Fruit fly (Drosophila melanogaster) whole organism, embryonic: ENCODE measurements around the gene CG12974.

Experiments used
- Antp ChIP-seq: fragments of 200-800 bp; sonication (Bioruptor generic); optimal IDR thresholded peaks from 3 replicates; lab custom pipeline; 2016; ENCODE audit warnings: missing biosample characterization, missing genetic modification characterization
- CG11560 ChIP-seq: fragments of 200-800 bp; sonication (Bioruptor generic); IDR thresholded peaks from 3 replicates; pipeline ENCODE4 v1.3.6; 2022; ENCODE audit warnings: missing biosample characterization, missing genetic modification characterization
- CG11723 ChIP-seq: fragments of 200-800 bp; sonication (Bioruptor generic); optimal IDR thresholded peaks from 2 replicates; lab custom pipeline; 2017; ENCODE audit warnings: missing biosample characterization, mild to moderate bottlenecking, missing genetic modification characterization
- CG12104 ChIP-seq: fragments of 200-800 bp; sonication (Bioruptor generic); optimal IDR thresholded peaks from 3 replicates; lab custom pipeline; 2016; ENCODE audit warnings: missing biosample characterization, missing genetic modification characterization
- CG12942 ChIP-seq: fragments of 200-800 bp; sonication (Bioruptor generic); optimal IDR thresholded peaks from 3 replicates; lab custom pipeline; 2016; ENCODE audit warnings: missing biosample characterization, missing genetic modification characterization
- CG13296 ChIP-seq: fragments of 200-800 bp; sonication (Bioruptor generic); optimal IDR thresholded peaks from 3 replicates; lab custom pipeline; 2018; ENCODE audit warnings: missing biosample characterization, mild to moderate bottlenecking, missing genetic modification characterization
- CG15514 ChIP-seq: fragments of 200-800 bp; sonication (Bioruptor generic); optimal IDR thresholded peaks from 3 replicates; lab custom pipeline; 2017; ENCODE audit warnings: missing biosample characterization, missing genetic modification characterization, mild to moderate bottlenecking, moderate library complexity, missing genetic modification reagents
- CG15601 ChIP-seq: fragments of 200-800 bp; sonication (Bioruptor generic); optimal IDR thresholded peaks from 3 replicates; lab custom pipeline; 2019; ENCODE audit warnings: missing biosample characterization, mild to moderate bottlenecking, missing genetic modification characterization, moderate library complexity
- CG15696 ChIP-seq: fragments of 200-800 bp; sonication (Bioruptor generic); optimal IDR thresholded peaks from 2 replicates; lab custom pipeline; 2019; ENCODE audit warnings: missing biosample characterization, mild to moderate bottlenecking, missing genetic modification characterization, moderate library complexity
- CG1602 ChIP-seq: fragments of 200-800 bp; sonication (Bioruptor generic); optimal IDR thresholded peaks from 3 replicates; lab custom pipeline; 2016; ENCODE audit warnings: missing biosample characterization, missing genetic modification characterization
- CG18599 ChIP-seq: fragments of 200-800 bp; sonication (Bioruptor generic); optimal IDR thresholded peaks from 3 replicates; lab custom pipeline; 2017; ENCODE audit warnings: missing biosample characterization, missing genetic modification characterization, mild to moderate bottlenecking, moderate library complexity, missing genetic modification reagents
- CG2120 ChIP-seq: fragments of 200-800 bp; sonication (Bioruptor generic); optimal IDR thresholded peaks from 3 replicates; lab custom pipeline; 2016; ENCODE audit warnings: missing biosample characterization, missing genetic modification characterization
- CG31388 ChIP-seq: fragments of 200-800 bp; sonication (Bioruptor generic); optimal IDR thresholded peaks from 2 replicates; lab custom pipeline; 2016; ENCODE audit warnings: missing biosample characterization, missing genetic modification characterization
- CG32772 ChIP-seq: fragments of 200-800 bp; sonication (Bioruptor generic); IDR thresholded peaks from 2 replicates; pipeline ENCODE4 v1.3.6; 2022; ENCODE audit warnings: missing biosample characterization, missing genetic modification characterization
- CG3726 ChIP-seq: fragments of 200-800 bp; sonication (Bioruptor generic); IDR thresholded peaks from 3 replicates; pipeline ENCODE4, ENCODE4 v1.3.6; 2022; ENCODE audit warnings: missing biosample characterization, missing genetic modification characterization
- CG3847 ChIP-seq: fragments of 200-800 bp; sonication (Bioruptor generic); IDR thresholded peaks from 2 replicates; pipeline ENCODE4 v1.3.6; 2022; ENCODE audit warnings: missing biosample characterization, missing genetic modification characterization
- CG4328 ChIP-seq: fragments of 200-800 bp; sonication (Bioruptor generic); optimal IDR thresholded peaks from 3 replicates; lab custom pipeline; 2017; ENCODE audit warnings: missing biosample characterization, missing genetic modification reagents, missing genetic modification characterization
- CG4820 ChIP-seq: fragments of 200-800 bp; sonication (Bioruptor generic); optimal IDR thresholded peaks from 3 replicates; lab custom pipeline; 2016; ENCODE audit warnings: missing biosample characterization, missing genetic modification characterization
- CG6813 ChIP-seq: fragments of 200-800 bp; sonication (Bioruptor generic); optimal IDR thresholded peaks from 2 replicates; lab custom pipeline; 2017; ENCODE audit warnings: missing biosample characterization, missing genetic modification characterization, mild to moderate bottlenecking, moderate library complexity, missing genetic modification reagents
- CG7839 ChIP-seq: fragments of 200-800 bp; sonication (Bioruptor generic); optimal IDR thresholded peaks from 3 replicates; lab custom pipeline; 2018; ENCODE audit warnings: missing biosample characterization, mild to moderate bottlenecking, missing genetic modification characterization, moderate library complexity
- D ChIP-seq, 2 experiments: fragments of 200-800 bp in 1 of 2; fragments of >200 bp in 1 of 2; sonication (Bioruptor generic) in 1 of 2; optimal IDR thresholded peaks; 2 replicates in 1 of 2; 3 replicates in 1 of 2; lab custom pipeline; 2017; ENCODE audit warnings: mild to moderate bottlenecking in 1 of 2, missing biosample characterization in 1 of 2, missing genetic modification characterization in 1 of 2, missing genetic modification reagents in 1 of 2
- Eip74EF ChIP-seq, 2 experiments: fragments of 200-800 bp in 1 of 2; fragments of >200 bp in 1 of 2; sonication (Bioruptor generic) in 1 of 2; optimal IDR thresholded peaks; 2 replicates each; lab custom pipeline; 2017 to 2019; ENCODE audit warnings: missing biosample characterization in 2 of 2, missing genetic modification characterization in 2 of 2, mild to moderate bottlenecking in 1 of 2, moderate library complexity in 1 of 2
- Hr39 ChIP-seq: fragments of >200 bp; optimal IDR thresholded peaks from 2 replicates; lab custom pipeline; 2017
- MTF-1 ChIP-seq: fragments of 200-800 bp; sonication (Bioruptor generic); optimal IDR thresholded peaks from 2 replicates; lab custom pipeline; 2018; ENCODE audit warnings: missing biosample characterization, mild to moderate bottlenecking, missing genetic modification characterization, borderline replicate concordance
- Neu2 ChIP-seq: fragments of 200-800 bp; sonication (Bioruptor generic); optimal IDR thresholded peaks from 3 replicates; lab custom pipeline; 2016; ENCODE audit warnings: missing biosample characterization, missing genetic modification characterization, borderline replicate concordance
- Nf-YB ChIP-seq: fragments of 200-800 bp; sonication (Bioruptor generic); optimal IDR thresholded peaks from 3 replicates; lab custom pipeline; 2019; ENCODE audit warnings: missing biosample characterization, mild to moderate bottlenecking, missing genetic modification characterization, moderate library complexity
- Nf-YC ChIP-seq: fragments of 200-800 bp; optimal IDR thresholded peaks from 3 replicates; lab custom pipeline; 2019; ENCODE audit warnings: missing biosample characterization, mild to moderate bottlenecking, missing genetic modification characterization, moderate library complexity
- NfI ChIP-seq: fragments of 200-800 bp; sonication (Bioruptor generic); optimal IDR thresholded peaks from 3 replicates; lab custom pipeline; 2018; ENCODE audit warnings: missing biosample characterization, mild to moderate bottlenecking, missing genetic modification characterization, moderate library complexity
- TFAM ChIP-seq: fragments of 200-800 bp; sonication (Bioruptor generic); optimal IDR thresholded peaks from 2 replicates; lab custom pipeline; 2017; ENCODE audit warnings: missing biosample characterization, missing genetic modification characterization, inconsistent platforms
- Trl ChIP-seq, 3 experiments: fragments of >200 bp in 2 of 3; fragments of 200-800 bp in 1 of 3; sonication (Bioruptor generic) in 1 of 3; optimal IDR thresholded peaks; 2 replicates in 1 of 3; 3 replicates in 2 of 3; lab custom pipeline; 2016 to 2017; ENCODE audit warnings: missing biosample characterization in 1 of 3, missing genetic modification characterization in 1 of 3
- ab ChIP-seq: fragments of 200-800 bp; sonication (Bioruptor generic); optimal IDR thresholded peaks from 2 replicates; lab custom pipeline; 2016; ENCODE audit warnings: missing biosample characterization, missing genetic modification characterization
- ato ChIP-seq: fragments of 200-800 bp; sonication (Bioruptor generic); IDR thresholded peaks from 2 replicates; pipeline ENCODE4 v1.3.6; 2022; ENCODE audit warnings: missing biosample characterization, missing genetic modification characterization; ENCODE audit not compliant: partially characterized antibody
- ci ChIP-seq: fragments of 200-800 bp; sonication (Bioruptor generic); IDR thresholded peaks from 3 replicates; pipeline ENCODE4 v1.3.6; 2022; ENCODE audit warnings: missing biosample characterization, missing genetic modification characterization
- cwo ChIP-seq: fragments of 200-800 bp; sonication (Bioruptor generic); optimal IDR thresholded peaks from 3 replicates; lab custom pipeline; 2017; ENCODE audit warnings: missing biosample characterization, missing genetic modification characterization, mild to moderate bottlenecking, moderate library complexity, missing genetic modification reagents
- dm ChIP-seq: fragments of 200-800 bp; sonication (Bioruptor generic); optimal IDR thresholded peaks from 3 replicates; lab custom pipeline; 2016; ENCODE audit warnings: missing biosample characterization, missing genetic modification characterization
- hth ChIP-seq: fragments of >200 bp; optimal IDR thresholded peaks from 2 replicates; lab custom pipeline; 2017; ENCODE audit warnings: inconsistent platforms
- ind ChIP-seq: fragments of 200-800 bp; sonication (Bioruptor generic); optimal IDR thresholded peaks from 3 replicates; lab custom pipeline; 2016; ENCODE audit warnings: missing biosample characterization, missing genetic modification characterization
- inv ChIP-seq: fragments of 200-800 bp; sonication (Bioruptor generic); IDR thresholded peaks from 2 replicates; pipeline ENCODE4 v1.3.6; 2022; ENCODE audit warnings: missing biosample characterization, missing genetic modification characterization; ENCODE audit not compliant: partially characterized antibody
- mam ChIP-seq: fragments of 200-800 bp; sonication (Bioruptor generic); optimal IDR thresholded peaks from 3 replicates; lab custom pipeline; 2016; ENCODE audit warnings: missing biosample characterization, missing genetic modification characterization
- nerfin-1 ChIP-seq: fragments of 200-800 bp; sonication (Bioruptor generic); optimal IDR thresholded peaks from 3 replicates; lab custom pipeline; 2019; ENCODE audit warnings: missing biosample characterization, mild to moderate bottlenecking, missing genetic modification characterization, moderate library complexity
- psq ChIP-seq: fragments of 200-800 bp; sonication (Bioruptor generic); optimal IDR thresholded peaks from 2 replicates; lab custom pipeline; 2017; ENCODE audit warnings: missing biosample characterization, missing genetic modification characterization
- row ChIP-seq: fragments of 200-800 bp; sonication (Bioruptor generic); IDR thresholded peaks from 3 replicates; pipeline ENCODE4 v1.3.6; 2022; ENCODE audit warnings: missing biosample characterization, missing genetic modification characterization
- slbo ChIP-seq: fragments of 200-800 bp; sonication (Bioruptor generic); IDR thresholded peaks from 2 replicates; pipeline ENCODE4 v1.3.6; 2022; ENCODE audit warnings: missing biosample characterization, missing genetic modification characterization
- slp2 ChIP-seq: fragments of 200-800 bp; sonication (Bioruptor generic); optimal IDR thresholded peaks from 2 replicates; lab custom pipeline; 2016; ENCODE audit warnings: missing biosample characterization, missing genetic modification characterization
- sr ChIP-seq: fragments of 200-800 bp; sonication (Bioruptor generic); IDR thresholded peaks from 3 replicates; pipeline ENCODE4 v1.3.6; 2022; ENCODE audit warnings: missing biosample characterization, missing genetic modification characterization
- tgo ChIP-seq: fragments of 200-800 bp; sonication (Bioruptor generic); IDR thresholded peaks from 3 replicates; pipeline ENCODE4 v1.3.6; 2022; ENCODE audit warnings: missing biosample characterization, missing genetic modification characterization
- ttk ChIP-seq: fragments of 200-800 bp; sonication (Bioruptor generic); IDR thresholded peaks from 2 replicates; pipeline ENCODE4 v2.1.2; 2022; ENCODE audit warnings: missing biosample characterization, missing genetic modification characterization
- vfl ChIP-seq: fragments of 200-800 bp; sonication (Bioruptor generic); optimal IDR thresholded peaks from 2 replicates; lab custom pipeline; 2016; ENCODE audit warnings: missing biosample characterization, missing genetic modification characterization
- wdn ChIP-seq: fragments of 200-800 bp; sonication (Bioruptor generic); IDR thresholded peaks from 2 replicates; pipeline ENCODE4 v1.3.6; 2022; ENCODE audit warnings: missing biosample characterization, missing genetic modification characterization
- wor ChIP-seq: fragments of 200-800 bp; sonication (Bioruptor generic); IDR thresholded peaks from 2 replicates; pipeline ENCODE4 v1.3.6; 2022; ENCODE audit warnings: missing biosample characterization, missing genetic modification characterization

The CG12974 gene

dm6 chr3L:21304400-21304799 lies 18.6 kb upstream of the CG12974 start, which contains the start of the genes CG11309 and CG7632 (continued):
- TF ChIP-seq TFAM (GFP tag; lab: Kevin White, UChicago) = peak; percentile 96
- no peak for TF ChIP-seq hth
- TF ChIP-seq Hr39 (lab: Kevin White, UChicago) = no peak
- peak; percentile 97 for TF ChIP-seq wdn
- peak; percentile 99 for TF ChIP-seq MTF-1 (GFP tag; lab: Kevin White, UChicago)
- peak; percentile 99 for TF ChIP-seq CG15601 (tag; lab: Kevin White, UChicago)
- TF ChIP-seq CG18599 (GFP tag; lab: Kevin White, UChicago) = peak; percentile 100
- TF ChIP-seq slp2 (GFP tag; lab: Kevin White, UChicago) = peak; percentile 98
- peak; percentile 93 for TF ChIP-seq wor (GFP tag; lab: Robert Waterston, UW)
- peak; percentile 94 for TF ChIP-seq sr (GFP tag; lab: Robert Waterston, UW)
- TF ChIP-seq Nf-YC (tag; lab: Kevin White, UChicago) = peak; percentile 96
- TF ChIP-seq vfl (GFP tag; lab: Kevin White, UChicago) = peak; percentile 98
- peak; percentile 99 for TF ChIP-seq CG15696 (tag; lab: Kevin White, UChicago)
- TF ChIP-seq dm = peak; percentile 98
- TF ChIP-seq NfI (GFP tag; lab: Kevin White, UChicago) = peak; percentile 99
- TF ChIP-seq ind (GFP tag; lab: Kevin White, UChicago) = peak; percentile 98
- TF ChIP-seq Trl (optimal IDR thresholded peaks at IDR 0.05; lab: Kevin White, UChicago) = no peak
- TF ChIP-seq Trl (GFP tag; optimal IDR thresholded peaks at IDR 0.05; lab: Kevin White, UChicago) = peak; percentile 99
- TF ChIP-seq CG11723 (GFP tag; lab: Kevin White, UChicago) = peak; percentile 99
- TF ChIP-seq CG2120 = peak; percentile 99
- peak; percentile 90 for TF ChIP-seq ab
- TF ChIP-seq CG3726 (GFP tag; lab: Robert Waterston, UW) = peak; percentile 97
- peak; percentile 66 for TF ChIP-seq CG11560 (tag; lab: Robert Waterston, UW)
- TF ChIP-seq Eip74EF (GFP tag; optimal IDR thresholded peaks at IDR 0.05; lab: Kevin White, UChicago) = peak in 1 of 2 experiments; percentile 100
- TF ChIP-seq cwo (GFP tag; lab: Kevin White, UChicago) = peak; percentile 98
- TF ChIP-seq Nf-YB (GFP tag; lab: Kevin White, UChicago) = peak; percentile 93
- TF ChIP-seq D (optimal IDR thresholded peaks at IDR 0.05; lab: Kevin White, UChicago) = no peak
- TF ChIP-seq D (GFP tag; optimal IDR thresholded peaks at IDR 0.05; lab: Kevin White, UChicago) = peak; percentile 99
- peak; percentile 96 for TF ChIP-seq Neu2
- TF ChIP-seq ato = no peak
- TF ChIP-seq mam = peak; percentile 98
- peak; percentile 98 for TF ChIP-seq CG1602
- TF ChIP-seq CG15514 (GFP tag; lab: Kevin White, UChicago) = peak; percentile 96
- peak; percentile 100 for TF ChIP-seq CG13296 (GFP tag; lab: Kevin White, UChicago)
- TF ChIP-seq ci = peak; percentile 100
- peak; percentile 100 for TF ChIP-seq CG12104
- peak; percentile 97 for TF ChIP-seq Antp (GFP tag; lab: Kevin White, UChicago)
- TF ChIP-seq psq (GFP tag; lab: Kevin White, UChicago) = peak; percentile 93
- TF ChIP-seq CG4328 (GFP tag; lab: Kevin White, UChicago) = peak; percentile 100
- TF ChIP-seq CG3847 (GFP tag; lab: Robert Waterston, UW) = peak; percentile 97
- TF ChIP-seq CG32772 (GFP tag; lab: Robert Waterston, UW) = peak; percentile 93
- peak; percentile 100 for TF ChIP-seq nerfin-1 (tag; lab: Kevin White, UChicago)
- peak; percentile 99 for TF ChIP-seq CG6813 (GFP tag; lab: Kevin White, UChicago)
- TF ChIP-seq CG7839 = peak; percentile 99
- no peak for TF ChIP-seq inv (GFP tag; lab: Robert Waterston, UW)
- TF ChIP-seq tgo (GFP tag; lab: Robert Waterston, UW) = peak; percentile 97
- peak; percentile 94 for TF ChIP-seq slbo (GFP tag; lab: Robert Waterston, UW)
- TF ChIP-seq ttk (GFP tag; lab: Robert Waterston, UW) = peak; percentile 97
- TF ChIP-seq CG31388 (GFP tag; lab: Kevin White, UChicago) = peak; percentile 95
- peak; percentile 98 for TF ChIP-seq CG12942 (GFP tag; lab: Kevin White, UChicago)
- peak; percentile 100 for TF ChIP-seq CG4820 (GFP tag; lab: Kevin White, UChicago)
- TF ChIP-seq row (GFP tag; lab: Robert Waterston, UW) = peak; percentile 99
